Worm (Caenorhabditis elegans): Measurements from ENCODE around the gene clec-205.

ce11 chrV:1716892-1717291 lies 43.8 kb upstream of the clec-205 start, which contains the start of gene srw-103:
- no peak for TF ChIP-seq egl-43 (GFP tag; IDR thresholded peaks at IDR 0.05)
- no peak for TF ChIP-seq ztf-11 (tag; optimal IDR thresholded peaks at IDR 0.05)
- no peak for TF ChIP-seq sdz-12 (GFP tag; optimal IDR thresholded peaks at IDR 0.05)
- no peak for TF ChIP-seq T26A8.4 (GFP tag; IDR thresholded peaks at IDR 0.05)
- no peak for TF ChIP-seq aly-2 (tag; optimal IDR thresholded peaks at IDR 0.05)
- no peak for TF ChIP-seq nhr-28 (tag; optimal IDR thresholded peaks at IDR 0.05)
- TF ChIP-seq mep-1 (tag; optimal IDR thresholded peaks at IDR 0.05), result no peak
- TF ChIP-seq saeg-2 (GFP tag; IDR thresholded peaks at IDR 0.05), result no peak
- TF ChIP-seq ceh-62 (tag; optimal IDR thresholded peaks at IDR 0.05), result no peak
- no peak for TF ChIP-seq daf-19 (GFP tag; conservative IDR thresholded peaks at IDR 0.05)
- no peak for TF ChIP-seq mxl-2 (GFP tag; conservative IDR thresholded peaks at IDR 0.05)
